Fruit fly (Drosophila melanogaster) whole organism, prepupa: ENCODE data around the gene CG34238.

Source experiments
- CG10631 ChIP-seq: fragments of 200-800 bp; sonication (Bioruptor generic); optimal IDR thresholded peaks from 2 replicates; lab custom pipeline; 2016; ENCODE audit warnings: missing biosample characterization, missing genetic modification characterization
- CG15336 ChIP-seq: fragments of 200-800 bp; sonication (Bioruptor generic); IDR thresholded peaks from 2 replicates; pipeline ENCODE4 v1.3.6; 2022; ENCODE audit warnings: missing biosample characterization, missing genetic modification characterization
- CG16779 ChIP-seq: fragments of 200-800 bp; sonication (Bioruptor generic); optimal IDR thresholded peaks from 3 replicates; lab custom pipeline; 2017; ENCODE audit warnings: missing biosample characterization, mild to moderate bottlenecking, missing genetic modification characterization
- CG32006 ChIP-seq: fragments of 200-800 bp; sonication (Bioruptor generic); optimal IDR thresholded peaks from 3 replicates; lab custom pipeline; 2017; ENCODE audit warnings: missing biosample characterization, mild to moderate bottlenecking, missing genetic modification characterization
- CG6163 ChIP-seq: fragments of 200-800 bp; sonication (Bioruptor generic); IDR thresholded peaks from 3 replicates; pipeline ENCODE4 v1.3.6; 2022; ENCODE audit warnings: missing biosample characterization, missing genetic modification characterization
- CG6276 ChIP-seq: fragments of 200-800 bp; sonication (Bioruptor generic); optimal IDR thresholded peaks from 2 replicates; lab custom pipeline; 2017; ENCODE audit warnings: missing biosample characterization, mild to moderate bottlenecking, missing genetic modification characterization
- CG6808 ChIP-seq: fragments of 200-800 bp; sonication (Bioruptor generic); optimal IDR thresholded peaks from 3 replicates; lab custom pipeline; 2017; ENCODE audit warnings: missing biosample characterization, missing genetic modification characterization, mild to moderate bottlenecking, moderate library complexity, missing genetic modification reagents
- CG8119 ChIP-seq: fragments of 200-800 bp; sonication (Bioruptor generic); IDR thresholded peaks from 3 replicates; pipeline ENCODE4 v1.3.6; 2022; ENCODE audit warnings: missing biosample characterization, missing genetic modification characterization
- Eip75B ChIP-seq: fragments of 200-800 bp; sonication (Bioruptor generic); optimal IDR thresholded peaks from 3 replicates; lab custom pipeline; 2016; ENCODE audit warnings: missing biosample characterization, missing genetic modification characterization
- Eip78C ChIP-seq: fragments of 200-800 bp; sonication (Bioruptor generic); peaks from one replicate; lab custom pipeline; 2016; ENCODE audit warnings: missing biosample characterization, missing genetic modification characterization
- Gug ChIP-seq: fragments of 200-800 bp; sonication (Bioruptor generic); IDR thresholded peaks from 2 replicates; pipeline ENCODE4 v1.3.6; 2022; ENCODE audit warnings: missing biosample characterization, missing genetic modification characterization
- Hr38 ChIP-seq: sonication (Bioruptor generic); optimal IDR thresholded peaks from 2 replicates; lab custom pipeline; 2016; ENCODE audit warnings: missing biosample characterization, missing genetic modification characterization
- Hr39 ChIP-seq: fragments of 200-800 bp; sonication (Bioruptor generic); optimal IDR thresholded peaks from 2 replicates; lab custom pipeline; 2016; ENCODE audit warnings: missing biosample characterization, missing genetic modification characterization
- Lpt ChIP-seq: fragments of 200-800 bp; sonication (Bioruptor generic); optimal IDR thresholded peaks from 3 replicates; lab custom pipeline; 2016; ENCODE audit warnings: missing biosample characterization, missing genetic modification characterization
- OdsH ChIP-seq: fragments of 200-800 bp; sonication (Bioruptor generic); optimal IDR thresholded peaks from 3 replicates; lab custom pipeline; 2016; ENCODE audit warnings: missing biosample characterization, missing genetic modification characterization
- Smox ChIP-seq: fragments of 200-800 bp; sonication (Bioruptor generic); optimal IDR thresholded peaks from 3 replicates; lab custom pipeline; 2016; ENCODE audit warnings: missing biosample characterization, missing genetic modification characterization
- Sox102F ChIP-seq: fragments of 200-800 bp; sonication (Bioruptor generic); optimal IDR thresholded peaks from 2 replicates; lab custom pipeline; 2016; ENCODE audit warnings: missing biosample characterization, mild to moderate bottlenecking, missing genetic modification characterization
- Sox14 ChIP-seq: fragments of 200-800 bp; sonication (Bioruptor generic); optimal IDR thresholded peaks from 3 replicates; lab custom pipeline; 2016; ENCODE audit warnings: missing biosample characterization, missing genetic modification characterization
- dac ChIP-seq: fragments of 200-800 bp; sonication (Bioruptor generic); optimal IDR thresholded peaks from 2 replicates; lab custom pipeline; 2017; ENCODE audit warnings: missing biosample characterization, mild to moderate bottlenecking, missing genetic modification characterization
- fd59A ChIP-seq: fragments of 200-800 bp; sonication (Bioruptor generic); optimal IDR thresholded peaks from 2 replicates; lab custom pipeline; 2017; ENCODE audit warnings: missing biosample characterization, mild to moderate bottlenecking, missing genetic modification characterization, missing genetic modification reagents
- fd85E ChIP-seq: fragments of 200-800 bp; sonication (Bioruptor generic); optimal IDR thresholded peaks from 3 replicates; lab custom pipeline; 2016; ENCODE audit warnings: missing biosample characterization, missing genetic modification characterization
- lz ChIP-seq: fragments of 200-800 bp; sonication (Bioruptor generic); optimal IDR thresholded peaks from 3 replicates; lab custom pipeline; 2016; ENCODE audit warnings: missing biosample characterization, missing genetic modification characterization
- spab ChIP-seq: fragments of 200-800 bp; sonication (Bioruptor generic); optimal IDR thresholded peaks from 2 replicates; lab custom pipeline; 2017; ENCODE audit warnings: missing biosample characterization, mild to moderate bottlenecking, missing genetic modification characterization, missing genetic modification reagents
- svp ChIP-seq: fragments of 200-800 bp; sonication (Bioruptor generic); peaks from one replicate; lab custom pipeline; 2016; ENCODE audit warnings: missing biosample characterization, missing genetic modification characterization
- topi ChIP-seq: fragments of 200-800 bp; sonication (Bioruptor generic); optimal IDR thresholded peaks from 3 replicates; lab custom pipeline; 2016; ENCODE audit warnings: missing biosample characterization, missing genetic modification characterization

Gene CG34238

DNA sequence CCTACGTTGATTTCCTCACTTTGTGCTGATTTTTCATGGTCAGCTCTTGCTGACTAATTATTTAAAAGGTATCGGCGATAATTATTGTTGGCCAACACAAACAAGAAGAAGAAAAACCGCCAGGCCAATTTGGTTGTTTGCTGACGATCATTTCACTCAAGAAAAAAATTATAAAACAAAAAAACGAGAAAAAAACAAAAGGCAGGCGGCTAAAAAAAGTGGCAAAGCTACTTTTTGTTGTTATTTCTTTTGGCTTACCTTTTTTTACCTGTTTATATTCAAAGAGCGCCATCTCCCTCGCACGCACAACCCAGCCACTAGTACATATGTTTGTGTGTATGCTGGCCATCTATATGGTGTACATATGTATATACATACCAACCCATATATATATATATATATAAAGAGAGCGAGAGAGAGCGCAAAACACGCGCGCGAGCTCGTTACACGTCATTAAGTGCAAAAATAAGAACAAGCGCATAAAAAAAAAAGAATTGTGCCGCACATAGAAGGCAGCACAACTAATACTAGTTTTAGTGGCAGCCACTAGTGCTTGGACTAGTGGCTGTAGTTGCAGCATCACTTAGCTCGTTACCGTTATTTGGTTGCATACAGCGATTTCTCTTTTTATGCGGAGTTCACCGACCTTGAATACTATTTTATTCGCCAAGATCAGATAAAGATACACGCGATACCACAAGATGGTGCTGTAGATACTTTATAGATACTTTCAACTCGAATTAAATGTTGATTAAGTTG, 49.5 kb downstream of the CG34238 start (continued):
- TF ChIP-seq CG15336 (peak; percentile 73), Eip78C (peak; percentile 76), Lpt (GFP tag; lab: Kevin White, UChicago) (peak; percentile 62), Gug (GFP tag; lab: Robert Waterston, UW) (no peak), Sox102F (peak; percentile 47), CG10631 (GFP tag; lab: Kevin White, UChicago) (peak; percentile 9), CG8119 (GFP tag; lab: Robert Waterston, UW) (peak; percentile 88), CG6163 (GFP tag; lab: Robert Waterston, UW) (peak; percentile 87), spab (GFP tag; lab: Kevin White, UChicago) (peak; percentile 74), Eip75B (GFP tag; lab: Kevin White, UChicago) (peak; percentile 24), fd59A (GFP tag; lab: Kevin White, UChicago) (peak; percentile 1), Hr38 (GFP tag; lab: Kevin White, UChicago) (no peak), topi (GFP tag; lab: Kevin White, UChicago) (peak; percentile 11), Sox14 (GFP tag; lab: Kevin White, UChicago) (no peak), CG6276 (GFP tag; lab: Kevin White, UChicago) (peak; percentile 87), fd85E (GFP tag; lab: Kevin White, UChicago) (peak; percentile 37), CG16779 (tag; lab: Kevin White, UChicago) (peak; percentile 76), Smox (GFP tag; lab: Kevin White, UChicago) (peak; percentile 2), CG6808 (GFP tag; lab: Kevin White, UChicago) (peak; percentile 86), svp (GFP tag; lab: Kevin White, UChicago) (no peak), Hr39 (GFP tag; lab: Kevin White, UChicago) (no peak), dac (GFP tag; lab: Kevin White, UChicago) (no peak), OdsH (GFP tag; lab: Kevin White, UChicago) (peak; percentile 31), lz (GFP tag; lab: Kevin White, UChicago) (no peak), CG32006 (peak; percentile 41)
